Worm (Caenorhabditis elegans) whole organism, mixed stage, embryonic: ENCODE measurements around the gene ugt-50.
A peak's percentile ranks its signal among the peaks of the same experiment; 100 is the strongest.

Source experiments
- M03D4.4 ChIP-seq: sonication (generic microtip); optimal IDR thresholded peaks from 2 replicates; lab custom pipeline; 2017; ENCODE audit warnings: mild to moderate bottlenecking, missing genetic modification characterization, missing compliant biosample characterization
- bed-3 ChIP-seq: fragments of 200-800 bp; sonication (Bioruptor generic); optimal IDR thresholded peaks from 3 replicates; lab custom pipeline; 2018; ENCODE audit warnings: mild to moderate bottlenecking, missing genetic modification characterization, moderate library complexity, missing compliant biosample characterization
- blmp-1 ChIP-seq: fragments of 150-350 bp; optimal IDR thresholded peaks from 2 replicates; lab custom pipeline; 2014; ENCODE audit warnings: missing biosample characterization, missing genetic modification characterization
- ceh-39 ChIP-seq: fragments of 150-350 bp; optimal IDR thresholded peaks from 2 replicates; lab custom pipeline; 2014; ENCODE audit warnings: missing biosample characterization, missing genetic modification characterization
- ceh-43 ChIP-seq: fragments of 200-800 bp; sonication (Bioruptor generic); optimal IDR thresholded peaks from 2 replicates; lab custom pipeline; 2018; ENCODE audit warnings: mild to moderate bottlenecking, missing genetic modification characterization, moderate library complexity, missing compliant biosample characterization
- ceh-83 ChIP-seq: fragments of 200-800 bp; sonication (Bioruptor generic); optimal IDR thresholded peaks from 2 replicates; lab custom pipeline; 2018; ENCODE audit warnings: mild to moderate bottlenecking, missing genetic modification characterization, missing compliant biosample characterization
- ces-1 ChIP-seq: fragments of 150-350 bp; optimal IDR thresholded peaks from 2 replicates; lab custom pipeline; 2014; ENCODE audit warnings: missing biosample characterization, missing genetic modification reagents, missing genetic modification characterization
- cnd-1 ChIP-seq: fragments of 200-800 bp; sonication (Bioruptor generic); optimal IDR thresholded peaks from 2 replicates; lab custom pipeline; 2018; ENCODE audit warnings: mild to moderate bottlenecking, missing genetic modification characterization, missing compliant biosample characterization
- drap-1 ChIP-seq: fragments of 200-800 bp; sonication (Bioruptor generic); optimal IDR thresholded peaks from 3 replicates; lab custom pipeline; 2018; ENCODE audit warnings: mild to moderate bottlenecking, missing genetic modification characterization, missing compliant biosample characterization
- elt-1 ChIP-seq: sonication (generic microtip); optimal IDR thresholded peaks from 2 replicates; lab custom pipeline; 2017; ENCODE audit warnings: missing genetic modification characterization, mild to moderate bottlenecking, missing compliant biosample characterization, antibody characterized with exemption, moderate library complexity, borderline replicate concordance; ENCODE audit not compliant: insufficient read depth
- elt-3 ChIP-seq: fragments of 150-350 bp; optimal IDR thresholded peaks from 2 replicates; lab custom pipeline; 2014; ENCODE audit warnings: missing biosample characterization, missing genetic modification characterization
- flh-1 ChIP-seq: fragments of 200-800 bp; sonication (Bioruptor generic); optimal IDR thresholded peaks from 2 replicates; lab custom pipeline; 2018; ENCODE audit warnings: mild to moderate bottlenecking, missing genetic modification characterization, moderate library complexity, missing compliant biosample characterization
- ham-2 ChIP-seq: fragments of 200-800 bp; sonication (Bioruptor generic); optimal IDR thresholded peaks from 2 replicates; lab custom pipeline; 2018; ENCODE audit warnings: mild to moderate bottlenecking, missing genetic modification characterization, missing compliant biosample characterization
- hlh-1 ChIP-seq: fragments of 150-350 bp; optimal IDR thresholded peaks from 2 replicates; lab custom pipeline; 2014; ENCODE audit warnings: missing biosample characterization, missing genetic modification reagents, missing genetic modification characterization
- lin-13 ChIP-seq: fragments of 150-350 bp; optimal IDR thresholded peaks from 2 replicates; lab custom pipeline; 2014; ENCODE audit warnings: missing biosample characterization, missing genetic modification characterization
- lin-32 ChIP-seq: fragments of 200-800 bp; sonication (Bioruptor generic); optimal IDR thresholded peaks from 2 replicates; lab custom pipeline; 2018; ENCODE audit warnings: mild to moderate bottlenecking, missing genetic modification characterization, missing compliant biosample characterization
- lsy-2 ChIP-seq: fragments of 150-350 bp; optimal IDR thresholded peaks from 2 replicates; lab custom pipeline; 2014; ENCODE audit warnings: missing biosample characterization, missing genetic modification characterization
- mab-5 ChIP-seq: fragments of 150-350 bp; optimal IDR thresholded peaks from 2 replicates; lab custom pipeline; 2014; ENCODE audit warnings: missing biosample characterization, missing genetic modification characterization
- mep-1 ChIP-seq: fragments of 150-350 bp; optimal IDR thresholded peaks from 2 replicates; lab custom pipeline; 2017; ENCODE audit warnings: missing biosample characterization, missing genetic modification reagents, missing genetic modification characterization, inconsistent platforms
- mls-2 ChIP-seq: sonication (generic microtip); optimal IDR thresholded peaks from 2 replicates; lab custom pipeline; 2016; ENCODE audit warnings: mild to moderate bottlenecking, missing genetic modification characterization, moderate library complexity, missing compliant biosample characterization
- nhr-12 ChIP-seq: fragments of 150-350 bp; optimal IDR thresholded peaks from 2 replicates; lab custom pipeline; 2014; ENCODE audit warnings: missing biosample characterization, missing genetic modification characterization
- nhr-2 ChIP-seq: fragments of 150-350 bp; optimal IDR thresholded peaks from 2 replicates; lab custom pipeline; 2014; ENCODE audit warnings: missing biosample characterization, missing genetic modification characterization
- nhr-237 ChIP-seq: fragments of 150-350 bp; optimal IDR thresholded peaks from 2 replicates; lab custom pipeline; 2014; ENCODE audit warnings: missing biosample characterization, missing genetic modification characterization
- nhr-28 ChIP-seq: fragments of 150-350 bp; optimal IDR thresholded peaks from 2 replicates; lab custom pipeline; 2014; ENCODE audit warnings: missing biosample characterization, missing genetic modification characterization
- nhr-76 ChIP-seq: sonication (generic microtip); optimal IDR thresholded peaks from 2 replicates; lab custom pipeline; 2017; ENCODE audit warnings: missing biosample characterization, missing genetic modification characterization
- pha-4 ChIP-seq: fragments of 150-350 bp; optimal IDR thresholded peaks from 2 replicates; lab custom pipeline; 2018; ENCODE audit warnings: missing biosample characterization, missing genetic modification reagents, missing genetic modification characterization
- sem-2 ChIP-seq: fragments of 200-800 bp; sonication (Bioruptor generic); optimal IDR thresholded peaks from 2 replicates; lab custom pipeline; 2018; ENCODE audit warnings: mild to moderate bottlenecking, missing genetic modification characterization, missing compliant biosample characterization
- snpc-4 ChIP-seq: fragments of 150-350 bp; optimal IDR thresholded peaks from 2 replicates; lab custom pipeline; 2014; ENCODE audit warnings: missing biosample characterization, missing genetic modification characterization
- sptf-1 ChIP-seq: sonication (generic microtip); optimal IDR thresholded peaks from 2 replicates; lab custom pipeline; 2017; ENCODE audit warnings: mild to moderate bottlenecking, missing genetic modification characterization, moderate library complexity, missing compliant biosample characterization
- tbx-8 ChIP-seq: fragments of 200-800 bp; sonication (Bioruptor generic); optimal IDR thresholded peaks from 2 replicates; lab custom pipeline; 2018; ENCODE audit warnings: mild to moderate bottlenecking, missing genetic modification characterization, moderate library complexity, missing compliant biosample characterization
- unc-120 ChIP-seq: sonication (generic microtip); optimal IDR thresholded peaks from 2 replicates; lab custom pipeline; 2017; ENCODE audit warnings: missing genetic modification characterization, missing compliant biosample characterization; ENCODE audit not compliant: poor library complexity, severe bottlenecking
- unc-39 ChIP-seq: fragments of 150-350 bp; optimal IDR thresholded peaks from 2 replicates; lab custom pipeline; 2014; ENCODE audit warnings: missing biosample characterization, missing genetic modification characterization
- unc-62 ChIP-seq: fragments of 150-350 bp; optimal IDR thresholded peaks from 2 replicates; lab custom pipeline; 2014; ENCODE audit warnings: missing biosample characterization, missing genetic modification reagents, missing genetic modification characterization
- zip-8 ChIP-seq: fragments of 150-350 bp; optimal IDR thresholded peaks from 2 replicates; lab custom pipeline; 2014; ENCODE audit warnings: missing biosample characterization, missing genetic modification characterization
- ztf-11 ChIP-seq: fragments of 150-350 bp; optimal IDR thresholded peaks from 2 replicates; lab custom pipeline; 2014; ENCODE audit warnings: missing biosample characterization, missing genetic modification characterization

Gene ugt-50

ce11 chrX:12690346-12690745, 1.0 kb upstream of the ugt-50 start:
- no peak for TF ChIP-seq blmp-1 (tag; lab: Kevin White, UChicago)
- TF ChIP-seq mab-5 (tag; lab: Kevin White, UChicago), result peak; percentile 34
- TF ChIP-seq nhr-2 (tag; lab: Kevin White, UChicago), result no peak
- no peak for TF ChIP-seq sptf-1
- no peak for TF ChIP-seq unc-39 (tag; lab: Kevin White, UChicago)
- TF ChIP-seq ztf-11 (tag; lab: Kevin White, UChicago), result no peak
- TF ChIP-seq ceh-83, result no peak
- TF ChIP-seq ceh-43, result no peak
- no peak for TF ChIP-seq unc-120 (tag; lab: Kevin White, UChicago)
- no peak for TF ChIP-seq ham-2 (GFP tag; lab: Kevin White, UChicago)
- TF ChIP-seq lin-13 (tag; lab: Kevin White, UChicago), result no peak
- peak; percentile 62 for TF ChIP-seq elt-1 (tag; lab: Kevin White, UChicago)
- TF ChIP-seq flh-1 (GFP tag; lab: Kevin White, UChicago), result no peak
- TF ChIP-seq mls-2 (tag; lab: Kevin White, UChicago), result no peak
- TF ChIP-seq mep-1 (tag; lab: Kevin White, UChicago), result peak; percentile 19
- TF ChIP-seq bed-3 (GFP tag; lab: Kevin White, UChicago), result no peak
- TF ChIP-seq drap-1 (GFP tag; lab: Kevin White, UChicago), result no peak
- no peak for TF ChIP-seq nhr-12
- TF ChIP-seq pha-4 (tag; lab: Kevin White, UChicago), result no peak
- no peak for TF ChIP-seq zip-8 (tag; lab: Kevin White, UChicago)
- no peak for TF ChIP-seq elt-3 (tag; lab: Kevin White, UChicago)
- TF ChIP-seq hlh-1 (tag; lab: Kevin White, UChicago), result no peak
- TF ChIP-seq ceh-39 (tag; lab: Kevin White, UChicago), result no peak
- TF ChIP-seq nhr-76, result no peak
- no peak for TF ChIP-seq M03D4.4 (tag; lab: Kevin White, UChicago)
- peak; percentile 97 for TF ChIP-seq unc-62 (GFP tag; lab: Kevin White, UChicago)
- no peak for TF ChIP-seq tbx-8
- no peak for TF ChIP-seq lin-32 (GFP tag; lab: Kevin White, UChicago)
- TF ChIP-seq nhr-237 (tag; lab: Kevin White, UChicago), result no peak
- no peak for TF ChIP-seq ces-1
- no peak for TF ChIP-seq nhr-28
- TF ChIP-seq sem-2 (GFP tag; lab: Kevin White, UChicago), result no peak

ce11 chrX:12691740-12692383, 489 bp downstream of the ugt-50 start:
- TF ChIP-seq ham-2 (GFP tag; lab: Kevin White, UChicago), result peak; percentile 31
- peak; percentile 86 for TF ChIP-seq mls-2 (tag; lab: Kevin White, UChicago)
- peak; percentile 36 for TF ChIP-seq sem-2 (GFP tag; lab: Kevin White, UChicago)
- TF ChIP-seq mab-5 (tag; lab: Kevin White, UChicago), result no peak
- TF ChIP-seq flh-1 (GFP tag; lab: Kevin White, UChicago), result no peak
- no peak for TF ChIP-seq M03D4.4 (tag; lab: Kevin White, UChicago)
- TF ChIP-seq unc-62 (GFP tag; lab: Kevin White, UChicago), result no peak
- TF ChIP-seq pha-4 (tag; lab: Kevin White, UChicago), result no peak
- peak; percentile 30 for TF ChIP-seq ztf-11 (tag; lab: Kevin White, UChicago)
- peak; percentile 71 for TF ChIP-seq ces-1
- no peak for TF ChIP-seq ceh-39 (tag; lab: Kevin White, UChicago)
- no peak for TF ChIP-seq elt-3 (tag; lab: Kevin White, UChicago)
- no peak for TF ChIP-seq nhr-76
- TF ChIP-seq nhr-237 (tag; lab: Kevin White, UChicago), result no peak
- peak; percentile 73 for TF ChIP-seq ceh-83
- TF ChIP-seq blmp-1 (tag; lab: Kevin White, UChicago), result no peak
- no peak for TF ChIP-seq nhr-12
- no peak for TF ChIP-seq lsy-2 (tag; lab: Kevin White, UChicago)
- TF ChIP-seq lin-13 (tag; lab: Kevin White, UChicago), result peak; percentile 3
- peak; percentile 5 for TF ChIP-seq unc-120 (tag; lab: Kevin White, UChicago)
- TF ChIP-seq hlh-1 (tag; lab: Kevin White, UChicago), result no peak
- peak; percentile 24 for TF ChIP-seq ceh-43
- no peak for TF ChIP-seq bed-3 (GFP tag; lab: Kevin White, UChicago)
- TF ChIP-seq tbx-8, result peak; percentile 3
- peak; percentile 23 for TF ChIP-seq lin-32 (GFP tag; lab: Kevin White, UChicago)
- TF ChIP-seq snpc-4 (tag; lab: Kevin White, UChicago), result no peak
- peak; percentile 54 for TF ChIP-seq sptf-1
- peak; percentile 60 for TF ChIP-seq cnd-1
- no peak for TF ChIP-seq unc-39 (tag; lab: Kevin White, UChicago)
